Fruit fly (Drosophila melanogaster) S2 (cell line): Measurements from ENCODE around the gene Polr2H.

Experiments used
- CG8478 ChIP-seq: fragments of >200 bp; optimal IDR thresholded peaks from 2 replicates; lab custom pipeline; 2018
- CTCF ChIP-seq, 2 experiments: fragments of >200 bp; optimal IDR thresholded peaks; 2 replicates each; lab custom pipeline; 2018

Gene Polr2H

DNA sequence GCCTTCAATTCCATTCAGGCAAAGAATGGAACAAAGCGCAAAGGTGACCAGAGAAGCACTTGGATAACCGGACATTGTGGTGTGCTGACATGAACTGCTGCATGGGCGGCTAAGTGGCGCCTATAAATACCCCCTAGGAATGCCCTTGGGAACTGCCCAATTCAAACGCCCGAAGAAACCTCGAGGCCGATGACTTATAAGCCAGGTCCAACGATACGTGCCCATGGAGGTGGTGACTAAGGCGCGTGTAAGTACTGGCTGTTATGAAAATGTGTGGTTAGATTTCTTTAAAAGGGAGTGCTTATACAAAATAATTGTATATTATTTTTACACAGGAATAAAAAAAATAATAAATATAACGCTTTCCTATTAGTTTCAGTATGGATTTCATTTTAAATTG, 1.6 kb downstream of the Polr2H start, which contains the start of gene CG14570:
Gene CG14570, minus strand, starts transcription at position 101 of the 400 bp plus-strand sequence.
- no peak for TF ChIP-seq CTCF (optimal IDR thresholded peaks at IDR 0.05; lab: Kevin White, UChicago)
- no peak for TF ChIP-seq CG8478 (lab: Kevin White, UChicago)

DNA sequence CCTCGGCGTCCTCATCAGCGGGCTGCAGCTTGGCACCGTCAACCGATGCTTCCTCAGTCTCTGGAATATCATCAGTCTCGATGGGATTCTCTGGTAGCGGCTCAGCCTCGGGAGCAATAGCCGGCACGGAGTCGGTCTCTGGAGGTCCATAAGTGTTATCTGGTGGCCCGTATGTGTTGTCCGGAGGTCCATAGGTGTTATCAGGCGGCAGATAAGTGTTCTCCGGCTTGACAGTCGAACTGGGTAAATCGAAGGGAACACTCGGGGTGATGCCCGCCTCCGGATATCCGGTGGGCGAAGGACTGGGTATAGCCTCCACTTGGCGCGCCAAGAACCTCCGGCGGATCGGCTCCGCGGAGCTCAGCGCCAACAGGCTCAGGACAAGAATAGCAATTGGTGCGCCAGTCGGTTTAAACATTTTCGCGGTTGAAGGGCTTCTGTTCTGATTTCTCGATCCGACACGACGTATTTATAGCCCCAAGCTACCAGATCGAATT, 2.4 kb downstream of the Polr2H start, which contains the start of gene CG14569:
Gene CG14569, minus strand, starts transcription at position 447 of the 497 bp plus-strand sequence.
- TF ChIP-seq CG8478 (lab: Kevin White, UChicago): no peak
- no peak for TF ChIP-seq CTCF (optimal IDR thresholded peaks at IDR 0.05; lab: Kevin White, UChicago)

DNA sequence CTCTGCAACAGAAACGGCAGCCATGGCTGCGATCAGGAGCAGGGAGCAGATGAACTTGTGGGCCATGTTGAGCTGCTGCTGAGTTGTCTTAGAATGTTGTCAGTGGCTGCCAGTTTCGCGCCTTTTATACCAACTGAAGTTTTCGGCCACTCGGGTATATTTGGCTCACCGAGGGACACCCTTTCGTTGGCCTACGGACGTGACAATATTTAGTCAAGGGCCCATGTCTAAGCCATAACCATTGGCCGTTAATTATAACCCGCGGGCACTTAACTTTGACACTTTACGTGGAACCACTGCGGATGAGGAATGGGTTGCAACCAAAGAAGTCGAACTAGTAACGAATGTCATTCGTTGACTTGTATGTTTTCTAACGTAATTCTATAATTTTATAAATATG, 4.7 kb downstream of the Polr2H start, which contains the start of gene CG14568:
Gene CG14568, minus strand, starts transcription at position 101 of the 400 bp plus-strand sequence.
- TF ChIP-seq CTCF (optimal IDR thresholded peaks at IDR 0.05; lab: Kevin White, UChicago) (no peak), CG8478 (lab: Kevin White, UChicago) (no peak)

DNA sequence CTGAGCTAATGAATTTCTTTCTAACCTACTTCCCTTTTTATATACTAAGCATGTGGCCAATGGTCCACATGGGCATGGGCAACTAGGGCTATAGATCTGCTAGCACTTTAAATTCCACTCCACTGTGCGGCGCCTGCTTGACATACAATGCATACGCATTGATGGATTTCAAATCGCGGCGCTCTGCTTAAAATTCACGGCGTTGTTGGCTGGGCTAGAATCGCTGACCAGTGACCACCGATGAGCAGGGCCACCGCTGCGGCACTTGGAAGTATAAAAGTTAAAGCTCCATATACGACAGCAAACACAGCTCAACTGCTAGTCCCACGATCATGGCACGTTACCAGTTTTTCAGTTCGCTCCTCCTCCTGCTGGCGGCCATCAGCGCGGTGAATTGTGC, 5.1 kb downstream of the Polr2H start, which contains the start of gene CG14573:
Gene CG14573, plus strand, starts transcription at position 301 of the 400 bp plus-strand sequence.
- no peak for TF ChIP-seq CG8478 (lab: Kevin White, UChicago)
- TF ChIP-seq CTCF (optimal IDR thresholded peaks at IDR 0.05; lab: Kevin White, UChicago): no peak

DNA sequence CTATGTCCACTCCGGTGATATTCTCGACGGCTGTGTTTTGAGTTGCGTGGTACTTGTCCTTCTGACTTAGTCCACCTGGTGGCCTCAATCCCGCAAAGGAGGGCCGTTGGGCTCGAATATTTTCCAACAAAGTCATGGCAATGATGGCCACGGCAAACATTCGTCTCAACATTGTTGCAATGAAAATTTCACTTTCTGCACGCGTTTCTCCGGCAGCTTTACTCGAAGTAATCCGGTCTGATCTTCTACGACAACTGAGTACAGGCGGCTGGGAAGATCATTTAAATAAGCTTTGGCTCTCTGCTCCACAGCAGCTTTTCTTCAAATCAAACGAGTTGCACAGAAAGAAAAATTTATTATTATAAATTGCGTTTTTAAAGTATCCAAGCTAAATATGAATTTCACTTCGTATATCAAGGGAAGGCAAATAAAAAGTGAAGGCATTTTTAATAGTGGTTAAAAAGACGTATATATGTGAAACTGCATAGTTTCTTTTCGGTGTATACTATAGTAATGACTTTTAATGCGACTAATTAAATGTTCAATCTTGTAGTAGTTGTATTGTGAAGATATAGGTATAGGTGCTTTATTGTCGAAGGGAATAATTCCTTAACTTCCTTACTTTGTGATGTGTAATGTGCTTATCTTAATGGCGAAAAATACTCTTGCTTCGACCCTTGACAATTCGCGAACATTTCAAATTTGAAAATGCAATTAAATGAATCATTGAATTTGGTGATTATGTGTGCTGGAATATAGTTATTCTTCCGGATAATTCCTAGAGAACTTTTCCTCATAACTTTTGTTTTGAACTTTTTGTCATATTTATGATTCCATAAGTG, 9.7 kb downstream of the Polr2H start, which contains the start of gene CG14567:
Gene CG14567, minus strand, starts transcription at position 256 of the 842 bp plus-strand sequence.
- TF ChIP-seq CTCF (optimal IDR thresholded peaks at IDR 0.05; lab: Kevin White, UChicago): no peak
- TF ChIP-seq CG8478 (lab: Kevin White, UChicago): no peak

DNA sequence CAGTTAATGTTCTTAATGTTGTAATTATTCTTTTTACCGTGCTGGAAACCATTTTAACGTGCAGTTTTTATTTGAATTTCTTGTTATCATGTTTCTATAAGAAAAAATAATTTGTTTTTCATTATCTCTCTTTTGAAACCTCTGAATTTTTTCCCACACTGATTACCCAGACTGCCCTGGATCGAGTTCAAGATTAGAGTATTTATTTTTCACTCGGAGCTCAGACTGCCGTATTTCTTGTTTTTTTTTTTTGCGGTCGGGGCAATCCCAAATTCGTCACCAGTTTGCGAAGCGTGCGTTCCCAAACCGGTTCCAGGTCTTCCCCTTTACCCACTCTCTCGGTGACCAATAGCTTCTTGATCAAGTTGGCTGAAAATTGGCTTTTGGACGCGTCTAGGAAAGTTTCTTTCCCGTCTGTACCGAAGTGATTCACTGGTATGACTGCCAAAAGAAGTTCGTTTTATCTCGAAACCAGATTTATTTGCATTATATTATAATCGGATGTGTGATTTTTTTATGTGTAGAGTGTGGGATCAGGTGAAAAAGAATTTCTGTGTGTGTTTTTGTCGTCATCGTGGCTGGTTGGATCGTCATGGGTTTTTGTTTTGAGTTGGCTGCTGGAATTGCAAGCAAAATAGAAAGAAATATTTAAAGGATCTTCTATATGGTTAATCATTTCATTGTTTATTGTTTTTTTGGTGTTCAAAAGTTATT, 10.4 kb downstream of the Polr2H start:
- TF ChIP-seq CTCF (optimal IDR thresholded peaks at IDR 0.05; lab: Kevin White, UChicago) (no peak), CG8478 (lab: Kevin White, UChicago) (no peak)

DNA sequence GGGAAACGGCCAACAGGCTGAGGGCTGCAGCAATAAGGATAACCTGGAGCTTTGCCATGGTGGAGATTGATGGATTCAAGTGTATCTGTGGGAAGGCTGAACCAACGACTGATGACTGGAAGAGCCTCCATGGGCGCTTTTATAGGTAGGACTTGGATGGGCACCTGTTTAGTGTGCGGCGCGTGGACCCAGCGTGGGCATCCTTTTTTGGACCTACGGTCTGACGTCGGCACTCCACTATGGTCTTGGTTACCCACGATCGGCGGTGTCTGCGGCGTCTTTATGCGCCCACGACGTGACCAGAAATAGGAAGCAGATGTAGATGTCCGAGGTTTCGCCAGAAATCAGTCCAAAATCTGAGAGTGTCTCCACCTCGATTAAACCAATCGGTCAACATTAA, 11.5 kb downstream of the Polr2H start, which contains the start of gene CG14566:
Gene CG14566, minus strand, starts transcription at position 101 of the 400 bp plus-strand sequence.
- TF ChIP-seq CTCF (optimal IDR thresholded peaks at IDR 0.05; lab: Kevin White, UChicago) (no peak), CG8478 (lab: Kevin White, UChicago) (no peak)

DNA sequence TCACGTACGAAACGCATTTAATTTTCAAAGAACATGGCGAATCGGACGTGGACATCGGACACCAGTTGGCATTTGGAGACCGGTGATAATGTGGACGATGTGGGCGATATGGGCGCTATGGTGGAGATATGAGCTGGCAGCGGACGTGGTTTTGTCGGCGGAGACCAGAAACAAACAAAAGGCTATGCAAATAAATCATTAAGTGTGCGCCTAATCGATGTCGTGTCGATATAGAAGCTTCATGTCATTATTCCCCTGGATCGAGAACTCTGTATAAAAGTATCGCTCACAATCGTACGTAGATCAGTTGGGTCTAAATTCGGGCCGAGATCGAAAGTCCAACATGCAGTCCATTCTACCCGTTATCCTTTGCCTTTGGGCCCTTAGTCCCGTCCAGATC, 12.5 kb downstream of the Polr2H start, which contains the start of gene CG14572:
Gene CG14572, plus strand, starts transcription at position 301 of the 400 bp plus-strand sequence.
- TF ChIP-seq CTCF (optimal IDR thresholded peaks at IDR 0.05; lab: Kevin White, UChicago) (no peak), CG8478 (lab: Kevin White, UChicago) (no peak)

DNA sequence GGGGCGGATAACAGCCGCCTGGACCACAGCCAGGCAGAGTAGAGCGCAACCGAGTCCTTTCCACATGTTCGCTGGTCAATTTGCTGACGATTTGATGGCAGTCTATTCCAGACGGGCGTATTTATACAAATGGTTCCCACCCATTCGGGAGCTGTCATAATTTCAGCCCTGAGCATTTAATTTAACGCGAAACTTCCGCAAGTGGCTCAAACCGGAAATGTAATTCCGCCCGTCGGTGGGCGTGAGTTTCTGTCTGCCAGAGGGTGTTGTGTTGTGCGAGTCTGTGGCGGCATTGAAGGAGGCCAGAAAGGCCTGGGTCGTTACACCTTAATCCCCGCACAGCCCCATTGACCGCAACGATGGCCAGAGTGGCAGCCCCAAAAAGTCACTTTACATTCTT, 15.4 kb downstream of the Polr2H start, which contains the start of gene CG14565:
Gene CG14565, minus strand, starts transcription at position 101 of the 400 bp plus-strand sequence.
- TF ChIP-seq CG8478 (lab: Kevin White, UChicago) (no peak), CTCF (optimal IDR thresholded peaks at IDR 0.05; lab: Kevin White, UChicago) (no peak)

DNA sequence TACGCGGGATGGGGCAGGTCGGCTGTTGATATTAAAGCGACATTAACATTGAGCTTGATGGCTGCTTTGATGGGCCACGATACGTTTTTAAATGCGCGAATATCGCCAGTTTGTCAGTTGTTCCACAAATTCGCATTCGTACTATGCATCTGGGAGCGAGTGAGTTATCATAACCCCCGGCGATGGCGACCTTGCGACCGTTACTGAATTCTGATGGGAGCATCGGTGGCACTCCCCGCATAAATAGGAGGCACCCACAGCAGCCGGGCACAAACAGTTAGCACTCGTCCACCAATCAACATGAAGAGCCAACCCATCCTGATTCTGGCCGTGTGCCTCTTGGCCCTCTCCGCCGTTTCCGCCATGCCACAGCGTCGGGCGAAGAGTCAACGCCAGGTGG, 28.1 kb downstream of the Polr2H start, which contains the start of gene CG14564:
Gene CG14564, plus strand, starts transcription at position 301 of the 400 bp plus-strand sequence.
- no peak for TF ChIP-seq CG8478 (lab: Kevin White, UChicago)
- TF ChIP-seq CTCF (optimal IDR thresholded peaks at IDR 0.05; lab: Kevin White, UChicago): no peak

DNA sequence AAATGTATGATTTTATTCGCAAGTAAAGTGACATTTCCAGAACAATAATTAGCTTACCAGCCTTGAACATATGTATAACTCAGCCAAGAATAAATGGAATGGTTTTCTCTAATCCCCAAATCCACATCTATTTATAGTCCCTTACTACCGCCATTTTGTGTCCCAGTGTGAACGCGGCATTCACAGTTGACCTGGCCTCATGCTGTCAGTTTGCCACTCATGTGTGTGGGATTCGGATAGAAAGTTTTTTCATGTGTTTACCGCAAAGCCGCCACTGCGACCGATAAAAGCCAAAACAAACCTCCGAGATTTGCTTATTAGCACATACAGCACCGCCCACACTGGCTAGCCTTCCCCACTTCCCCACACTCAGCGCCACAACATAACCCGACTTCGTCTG, 37.2 kb downstream of the Polr2H start:
- TF ChIP-seq CTCF (optimal IDR thresholded peaks at IDR 0.05; lab: Kevin White, UChicago) (no peak), CG8478 (lab: Kevin White, UChicago) (no peak)

DNA sequence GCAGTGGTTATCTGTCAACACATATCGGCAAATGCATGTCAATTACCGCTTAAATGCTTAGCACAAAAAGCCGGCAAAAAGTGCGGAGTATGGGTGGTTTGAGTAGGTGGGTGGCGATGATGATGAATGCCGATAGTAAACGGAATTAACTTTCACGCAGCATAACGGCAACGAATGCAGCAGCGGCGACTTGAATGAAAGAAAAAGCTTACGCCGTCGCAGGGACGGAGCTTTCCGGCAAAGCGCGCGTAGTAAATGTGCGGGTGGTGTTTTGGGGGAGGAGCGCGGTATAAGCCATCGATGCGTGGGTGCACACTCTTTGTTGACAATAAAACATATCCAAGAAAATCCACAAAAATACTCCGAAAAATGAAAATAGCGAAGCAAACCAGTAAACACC, 40.8 kb downstream of the Polr2H start, which contains the start of gene CG7370:
Gene CG7370, plus strand, starts transcription at position 301 of the 400 bp plus-strand sequence.
- TF ChIP-seq CG8478 (lab: Kevin White, UChicago) (no peak), CTCF (optimal IDR thresholded peaks at IDR 0.05; lab: Kevin White, UChicago) (no peak)

DNA sequence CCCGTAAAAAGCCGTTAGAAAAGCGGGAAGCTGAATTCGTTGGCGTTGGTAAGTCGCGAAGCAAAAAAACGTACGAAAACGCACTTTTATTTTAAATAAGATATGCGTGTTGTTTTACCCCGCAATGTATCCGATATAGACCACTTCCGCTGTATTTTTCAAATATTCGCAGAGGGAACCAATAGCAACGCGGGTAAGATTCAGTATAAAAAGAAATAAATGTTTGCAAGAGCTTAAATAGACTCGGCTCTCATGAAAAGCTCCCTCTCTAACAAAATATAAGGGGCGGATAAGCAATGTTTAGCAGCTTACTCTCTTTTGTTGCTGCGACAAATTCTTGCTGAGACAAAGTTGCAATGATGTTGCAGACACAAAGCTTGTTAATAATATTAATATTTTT, 41.6 kb downstream of the Polr2H start, which contains the start of gene Syn1:
Gene Syn1, minus strand, starts transcription at position 207 of the 400 bp plus-strand sequence.
- TF ChIP-seq CTCF (optimal IDR thresholded peaks at IDR 0.05; lab: Kevin White, UChicago) (no peak), CG8478 (lab: Kevin White, UChicago) (no peak)

DNA sequence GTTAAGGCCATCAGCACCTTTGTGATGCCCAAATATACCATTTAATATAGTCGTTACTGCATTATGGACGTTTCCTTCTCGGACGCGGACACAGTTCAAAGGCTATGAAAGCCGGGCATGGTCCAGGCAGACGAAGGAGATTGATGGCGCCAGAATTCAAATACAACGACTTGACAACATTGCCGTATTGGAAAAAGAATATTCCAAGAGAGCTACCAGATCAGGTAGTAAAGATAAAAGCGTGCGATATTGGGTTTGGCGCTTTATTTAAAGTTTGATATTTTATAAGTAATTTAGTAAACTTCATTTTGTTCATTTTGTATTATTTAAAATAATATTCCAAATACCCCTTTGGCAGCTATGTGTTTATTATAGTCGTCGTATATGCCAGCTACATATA, 45.1 kb downstream of the Polr2H start:
- TF ChIP-seq CTCF (optimal IDR thresholded peaks at IDR 0.05; lab: Kevin White, UChicago) (no peak), CG8478 (lab: Kevin White, UChicago) (no peak)
